Fruit fly (Drosophila melanogaster) whole organism, prepupa: ENCODE results near the gene Nplp3.
A peak's percentile ranks its signal among the peaks of the same experiment; 100 is the strongest.

Source experiments
- Blimp-1 ChIP-seq: fragments of 200-800 bp; sonication (Bioruptor generic); optimal IDR thresholded peaks from 3 replicates; lab custom pipeline; 2017; ENCODE audit warnings: missing biosample characterization, missing genetic modification characterization, mild to moderate bottlenecking, moderate library complexity, missing genetic modification reagents
- CG10631 ChIP-seq: fragments of 200-800 bp; sonication (Bioruptor generic); optimal IDR thresholded peaks from 2 replicates; lab custom pipeline; 2016; ENCODE audit warnings: missing biosample characterization, missing genetic modification characterization
- CG11294 ChIP-seq: fragments of 200-800 bp; sonication (Bioruptor generic); IDR thresholded peaks from 2 replicates; pipeline ENCODE4 v1.3.6; 2022; ENCODE audit warnings: missing biosample characterization, missing genetic modification characterization
- CG3919 ChIP-seq: fragments of 200-800 bp; sonication (Bioruptor generic); optimal IDR thresholded peaks from 3 replicates; lab custom pipeline; 2016; ENCODE audit warnings: missing biosample characterization, missing genetic modification characterization
- CG4318 ChIP-seq: fragments of 200-800 bp; sonication (Bioruptor generic); optimal IDR thresholded peaks from 3 replicates; lab custom pipeline; 2017; ENCODE audit warnings: missing biosample characterization, mild to moderate bottlenecking, missing genetic modification characterization
- CG6276 ChIP-seq: fragments of 200-800 bp; sonication (Bioruptor generic); optimal IDR thresholded peaks from 2 replicates; lab custom pipeline; 2017; ENCODE audit warnings: missing biosample characterization, mild to moderate bottlenecking, missing genetic modification characterization
- CG6854 ChIP-seq: fragments of 200-800 bp; sonication (Bioruptor generic); optimal IDR thresholded peaks from 2 replicates; lab custom pipeline; 2017; ENCODE audit warnings: missing biosample characterization, mild to moderate bottlenecking, missing genetic modification characterization
- CG7368 ChIP-seq: fragments of 200-800 bp; sonication (Bioruptor generic); optimal IDR thresholded peaks from 3 replicates; lab custom pipeline; 2016; ENCODE audit warnings: missing biosample characterization, missing genetic modification characterization
- CG8119 ChIP-seq: fragments of 200-800 bp; sonication (Bioruptor generic); IDR thresholded peaks from 3 replicates; pipeline ENCODE4 v1.3.6; 2022; ENCODE audit warnings: missing biosample characterization, missing genetic modification characterization
- CG9139 ChIP-seq: fragments of 200-800 bp; sonication (Bioruptor generic); optimal IDR thresholded peaks from 3 replicates; lab custom pipeline; 2017; ENCODE audit warnings: missing biosample characterization, mild to moderate bottlenecking, missing genetic modification characterization
- Eip78C ChIP-seq: fragments of 200-800 bp; sonication (Bioruptor generic); peaks from one replicate; lab custom pipeline; 2016; ENCODE audit warnings: missing biosample characterization, missing genetic modification characterization
- Ets96B ChIP-seq: fragments of 200-800 bp; optimal IDR thresholded peaks from 2 replicates; lab custom pipeline; 2019; ENCODE audit warnings: missing biosample characterization, mild to moderate bottlenecking, missing genetic modification characterization, moderate library complexity
- Gug ChIP-seq: fragments of 200-800 bp; sonication (Bioruptor generic); IDR thresholded peaks from 2 replicates; pipeline ENCODE4 v1.3.6; 2022; ENCODE audit warnings: missing biosample characterization, missing genetic modification characterization
- Hr38 ChIP-seq: sonication (Bioruptor generic); optimal IDR thresholded peaks from 2 replicates; lab custom pipeline; 2016; ENCODE audit warnings: missing biosample characterization, missing genetic modification characterization
- Lpt ChIP-seq: fragments of 200-800 bp; sonication (Bioruptor generic); optimal IDR thresholded peaks from 3 replicates; lab custom pipeline; 2016; ENCODE audit warnings: missing biosample characterization, missing genetic modification characterization
- OdsH ChIP-seq: fragments of 200-800 bp; sonication (Bioruptor generic); optimal IDR thresholded peaks from 3 replicates; lab custom pipeline; 2016; ENCODE audit warnings: missing biosample characterization, missing genetic modification characterization
- Sox102F ChIP-seq: fragments of 200-800 bp; sonication (Bioruptor generic); optimal IDR thresholded peaks from 2 replicates; lab custom pipeline; 2016; ENCODE audit warnings: missing biosample characterization, mild to moderate bottlenecking, missing genetic modification characterization
- Sox15 ChIP-seq: fragments of 200-800 bp; sonication (Bioruptor generic); optimal IDR thresholded peaks from 3 replicates; lab custom pipeline; 2016; ENCODE audit warnings: missing biosample characterization, missing genetic modification characterization
- achi ChIP-seq: fragments of 200-800 bp; sonication (Bioruptor generic); optimal IDR thresholded peaks from 3 replicates; lab custom pipeline; 2016; ENCODE audit warnings: missing biosample characterization, missing genetic modification characterization
- acj6 ChIP-seq: fragments of 200-800 bp; sonication (Bioruptor generic); optimal IDR thresholded peaks from 3 replicates; lab custom pipeline; 2016; ENCODE audit warnings: missing biosample characterization, missing genetic modification characterization
- cyc ChIP-seq: fragments of 200-800 bp; sonication (Bioruptor generic); optimal IDR thresholded peaks from 3 replicates; lab custom pipeline; 2016; ENCODE audit warnings: missing biosample characterization, missing genetic modification characterization
- dac ChIP-seq: fragments of 200-800 bp; sonication (Bioruptor generic); optimal IDR thresholded peaks from 2 replicates; lab custom pipeline; 2017; ENCODE audit warnings: missing biosample characterization, mild to moderate bottlenecking, missing genetic modification characterization
- dsx ChIP-seq: fragments of 200-800 bp; optimal IDR thresholded peaks from 3 replicates; lab custom pipeline; 2019; ENCODE audit warnings: missing biosample characterization, mild to moderate bottlenecking, missing genetic modification characterization, moderate library complexity; ENCODE audit not compliant: poor library complexity, severe bottlenecking
- esn ChIP-seq: fragments of 200-800 bp; sonication (Bioruptor generic); optimal IDR thresholded peaks from 2 replicates; lab custom pipeline; 2016; ENCODE audit warnings: missing biosample characterization, mild to moderate bottlenecking, missing genetic modification characterization, moderate library complexity
- fd59A ChIP-seq: fragments of 200-800 bp; sonication (Bioruptor generic); optimal IDR thresholded peaks from 2 replicates; lab custom pipeline; 2017; ENCODE audit warnings: missing biosample characterization, mild to moderate bottlenecking, missing genetic modification characterization, missing genetic modification reagents
- fkh ChIP-seq: fragments of 200-800 bp; sonication (Bioruptor generic); optimal IDR thresholded peaks from 3 replicates; lab custom pipeline; 2017; ENCODE audit warnings: missing biosample characterization, mild to moderate bottlenecking, missing genetic modification characterization, moderate library complexity
- lz ChIP-seq: fragments of 200-800 bp; sonication (Bioruptor generic); optimal IDR thresholded peaks from 3 replicates; lab custom pipeline; 2016; ENCODE audit warnings: missing biosample characterization, missing genetic modification characterization
- net ChIP-seq: fragments of 200-800 bp; sonication (Bioruptor generic); optimal IDR thresholded peaks from 3 replicates; lab custom pipeline; 2016; ENCODE audit warnings: missing biosample characterization, missing genetic modification characterization
- spab ChIP-seq: fragments of 200-800 bp; sonication (Bioruptor generic); optimal IDR thresholded peaks from 2 replicates; lab custom pipeline; 2017; ENCODE audit warnings: missing biosample characterization, mild to moderate bottlenecking, missing genetic modification characterization, missing genetic modification reagents
- topi ChIP-seq: fragments of 200-800 bp; sonication (Bioruptor generic); optimal IDR thresholded peaks from 3 replicates; lab custom pipeline; 2016; ENCODE audit warnings: missing biosample characterization, missing genetic modification characterization
- vri ChIP-seq: fragments of 200-800 bp; sonication (Bioruptor generic); optimal IDR thresholded peaks from 3 replicates; lab custom pipeline; 2016; ENCODE audit warnings: missing biosample characterization, mild to moderate bottlenecking, missing genetic modification characterization

Gene Nplp3

dm6 chr3L:16339873-16340272, 22.0 kb downstream of the Nplp3 start:
- TF ChIP-seq Blimp-1 (peak; percentile 90), CG6276 (GFP tag; lab: Kevin White, UChicago) (no peak)

dm6 chr3L:16346023-16346422, 28.2 kb downstream of the Nplp3 start, which contains the start of gene CG33257:
CG33257 (plus strand) TSS chr3L:16346323.
- TF ChIP-seq Blimp-1 (no peak), fd59A (GFP tag; lab: Kevin White, UChicago) (no peak), CG6854 (no peak), Sox15 (GFP tag; lab: Kevin White, UChicago) (no peak), CG4318 (GFP tag; lab: Kevin White, UChicago) (no peak), CG6276 (GFP tag; lab: Kevin White, UChicago) (no peak), Eip78C (GFP tag; lab: Kevin White, UChicago) (no peak), Ets96B (tag; lab: Kevin White, UChicago) (no peak), dac (GFP tag; lab: Kevin White, UChicago) (no peak), Sox102F (GFP tag; lab: Kevin White, UChicago) (no peak), esn (GFP tag; lab: Kevin White, UChicago) (no peak), dsx (no peak), CG9139 (GFP tag; lab: Kevin White, UChicago) (no peak), CG10631 (GFP tag; lab: Kevin White, UChicago) (no peak), CG3919 (GFP tag; lab: Kevin White, UChicago) (no peak), cyc (GFP tag; lab: Kevin White, UChicago) (no peak), CG7368 (no peak), Hr38 (GFP tag; lab: Kevin White, UChicago) (no peak), lz (GFP tag; lab: Kevin White, UChicago) (no peak), vri (GFP tag; lab: Kevin White, UChicago) (no peak)

dm6 chr3L:16347914-16348313, 30.1 kb downstream of the Nplp3 start, which contains the start of gene mRpS34:
mRpS34 (plus strand) TSS chr3L:16348074.
- TF ChIP-seq CG11294 (GFP tag; lab: Robert Waterston, UW) = no peak

dm6 chr3L:16349686-16350085, 31.9 kb downstream of the Nplp3 start:
- TF ChIP-seq topi (GFP tag; lab: Kevin White, UChicago) = no peak
- no peak for TF ChIP-seq Lpt
- TF ChIP-seq CG7368 = no peak
- TF ChIP-seq cyc (GFP tag; lab: Kevin White, UChicago) = no peak
- TF ChIP-seq OdsH (GFP tag; lab: Kevin White, UChicago) = no peak
- TF ChIP-seq acj6 (GFP tag; lab: Kevin White, UChicago) = no peak
- TF ChIP-seq CG8119 (GFP tag; lab: Robert Waterston, UW) = no peak
- no peak for TF ChIP-seq CG11294 (GFP tag; lab: Robert Waterston, UW)

dm6 chr3L:16351770-16352429, 34.1 kb downstream of the Nplp3 start, which contains the start of the genes Golgin104 and Tcs3:
Golgin104 (minus strand) TSS chr3L:16351951.
Tcs3 (plus strand) TSS chr3L:16351991.
- no peak for TF ChIP-seq net (GFP tag; lab: Kevin White, UChicago)
- no peak for TF ChIP-seq Gug (GFP tag; lab: Robert Waterston, UW)
- peak; percentile 99 for TF ChIP-seq fkh (GFP tag; lab: Kevin White, UChicago)
- TF ChIP-seq spab (GFP tag; lab: Kevin White, UChicago) = no peak
- TF ChIP-seq achi (GFP tag; lab: Kevin White, UChicago) = no peak
- TF ChIP-seq CG6276 (GFP tag; lab: Kevin White, UChicago) = no peak
